Fruit fly (Drosophila melanogaster) whole organism, wandering third instar larva: Measurements from ENCODE around the gene Osbp.

Experiments used
- CG9705 ChIP-seq: fragments of 200-800 bp; sonication (Bioruptor generic); optimal IDR thresholded peaks from 2 replicates; lab custom pipeline; 2018; ENCODE audit warnings: missing biosample characterization, mild to moderate bottlenecking, missing genetic modification characterization
- CrebA ChIP-seq: fragments of 200-800 bp; sonication (Bioruptor generic); optimal IDR thresholded peaks from 2 replicates; lab custom pipeline; 2016; ENCODE audit warnings: missing biosample characterization, mild to moderate bottlenecking, missing genetic modification characterization, borderline replicate concordance
- Dif ChIP-seq: fragments of 200-275, 200-300 bp; sonication (Bioruptor generic); optimal IDR thresholded peaks from 2 replicates; lab custom pipeline; 2018; ENCODE audit warnings: missing biosample characterization, missing genetic modification characterization; ENCODE audit not compliant: partially characterized antibody
- HLH106 ChIP-seq: fragments of 200-800 bp; optimal IDR thresholded peaks from 3 replicates; lab custom pipeline; 2019; ENCODE audit warnings: missing biosample characterization, mild to moderate bottlenecking, missing genetic modification characterization, moderate library complexity
- Hr83 ChIP-seq: fragments of 200-300 bp; sonication (Bioruptor generic); optimal IDR thresholded peaks from 2 replicates; lab custom pipeline; 2016; ENCODE audit warnings: missing biosample characterization, mild to moderate bottlenecking, missing genetic modification characterization, moderate library complexity; ENCODE audit not compliant: poor library complexity, severe bottlenecking
- Jra ChIP-seq: sonication (Bioruptor generic); optimal IDR thresholded peaks from 2 replicates; lab custom pipeline; 2016; ENCODE audit warnings: missing biosample characterization, missing genetic modification characterization
- Mio ChIP-seq: sonication (Bioruptor generic); optimal IDR thresholded peaks from 2 replicates; lab custom pipeline; 2016; ENCODE audit warnings: missing biosample characterization, missing genetic modification characterization
- Myc ChIP-seq: fragments of >200 bp; optimal IDR thresholded peaks from 2 replicates; lab custom pipeline; 2017
- N ChIP-seq: fragments of >200 bp; optimal IDR thresholded peaks from 2 replicates; lab custom pipeline; 2018; ENCODE audit warnings: missing biosample characterization, missing external identifiers, missing genetic modification characterization
- OdsH ChIP-seq: fragments of 200-800 bp; sonication (Bioruptor generic); optimal IDR thresholded peaks from 2 replicates; lab custom pipeline; 2016; ENCODE audit warnings: missing biosample characterization, mild to moderate bottlenecking, missing genetic modification characterization
- Rel ChIP-seq, 2 experiments: fragments of 200-800 bp; sonication (Bioruptor generic) in 1 of 2; optimal IDR thresholded peaks; 2 replicates in 1 of 2; 3 replicates in 1 of 2; lab custom pipeline; 2016 to 2019; ENCODE audit warnings: mild to moderate bottlenecking in 2 of 2, missing biosample characterization in 2 of 2, missing genetic modification characterization in 2 of 2, moderate library complexity in 1 of 2
- Sp1 ChIP-seq: fragments of 200-800 bp; sonication (Bioruptor generic); optimal IDR thresholded peaks from 3 replicates; lab custom pipeline; 2019; ENCODE audit warnings: missing biosample characterization, mild to moderate bottlenecking, missing genetic modification characterization, moderate library complexity
- Vsx2 ChIP-seq: fragments of 200-300, 225-300 bp; sonication (Bioruptor generic); optimal IDR thresholded peaks from 2 replicates; lab custom pipeline; 2018; ENCODE audit warnings: missing biosample characterization, missing genetic modification characterization; ENCODE audit not compliant: partially characterized antibody
- br ChIP-seq: fragments of 200-800 bp; sonication (Bioruptor generic); optimal IDR thresholded peaks from 2 replicates; lab custom pipeline; 2016; ENCODE audit warnings: missing biosample characterization, missing genetic modification characterization
- brk ChIP-seq: fragments of 200-800 bp; sonication (Bioruptor generic); optimal IDR thresholded peaks from 2 replicates; lab custom pipeline; 2016; ENCODE audit warnings: missing biosample characterization, mild to moderate bottlenecking, missing genetic modification characterization
- dl ChIP-seq, 2 experiments: fragments of 175-275, 200-275 bp in 1 of 2; fragments of 200-275 bp in 1 of 2; sonication (Bioruptor generic); optimal IDR thresholded peaks; lab custom pipeline; 2018; ENCODE audit warnings: mild to moderate bottlenecking in 2 of 2, missing biosample characterization in 2 of 2, missing genetic modification characterization in 2 of 2, moderate library complexity in 2 of 2; ENCODE audit not compliant: partially characterized antibody in 2 of 2, insufficient read depth in 1 of 2
- dmrt93B ChIP-seq: fragments of 200-800 bp; sonication (Bioruptor generic); optimal IDR thresholded peaks from 2 replicates; lab custom pipeline; 2018; ENCODE audit warnings: missing biosample characterization, mild to moderate bottlenecking, missing genetic modification characterization
- dsf ChIP-seq: sonication (Bioruptor generic); optimal IDR thresholded peaks from 2 replicates; lab custom pipeline; 2016; ENCODE audit warnings: missing biosample characterization, missing genetic modification characterization, borderline replicate concordance
- ey ChIP-seq: fragments of 200-800 bp; sonication (Bioruptor generic); optimal IDR thresholded peaks from 2 replicates; lab custom pipeline; 2016; ENCODE audit warnings: missing biosample characterization, missing genetic modification characterization
- foxo ChIP-seq, 2 experiments: fragments of 200-800 bp; sonication (Bioruptor generic); optimal IDR thresholded peaks; 2 replicates in 1 of 2; 3 replicates in 1 of 2; lab custom pipeline; 2016 to 2017; ENCODE audit warnings: missing biosample characterization in 2 of 2, missing genetic modification characterization in 2 of 2
- fru ChIP-seq: fragments of 200-800 bp; sonication (Bioruptor generic); optimal IDR thresholded peaks from 3 replicates; lab custom pipeline; 2016; ENCODE audit warnings: missing biosample characterization, mild to moderate bottlenecking, missing genetic modification characterization
- h ChIP-seq: fragments of 200-800 bp; sonication (Bioruptor generic); optimal IDR thresholded peaks from 3 replicates; lab custom pipeline; 2016; ENCODE audit warnings: missing biosample characterization, mild to moderate bottlenecking, missing genetic modification characterization
- lola ChIP-seq: fragments of >200 bp; optimal IDR thresholded peaks from 2 replicates; lab custom pipeline; 2017; ENCODE audit warnings: missing biosample characterization, missing genetic modification characterization
- pan ChIP-seq: fragments of >200 bp; optimal IDR thresholded peaks from 2 replicates; lab custom pipeline; 2017
- psq ChIP-seq: fragments of 200-800 bp; sonication (Bioruptor generic); optimal IDR thresholded peaks from 3 replicates; lab custom pipeline; 2017; ENCODE audit warnings: missing biosample characterization, mild to moderate bottlenecking, missing genetic modification characterization, moderate library complexity
- rgr ChIP-seq: fragments of 200-800 bp; sonication (Bioruptor generic); optimal IDR thresholded peaks from 3 replicates; lab custom pipeline; 2016; ENCODE audit warnings: missing biosample characterization, mild to moderate bottlenecking, missing genetic modification characterization
- sage ChIP-seq: fragments of 200-800 bp; sonication (Bioruptor generic); optimal IDR thresholded peaks from 2 replicates; lab custom pipeline; 2016; ENCODE audit warnings: missing biosample characterization, mild to moderate bottlenecking, missing genetic modification characterization
- sv ChIP-seq: fragments of 200-800 bp; sonication (Bioruptor generic); optimal IDR thresholded peaks from 3 replicates; lab custom pipeline; 2016; ENCODE audit warnings: missing biosample characterization, missing genetic modification characterization
- tai ChIP-seq: sonication (Bioruptor generic); optimal IDR thresholded peaks from 2 replicates; lab custom pipeline; 2016; ENCODE audit warnings: missing biosample characterization, missing genetic modification characterization
- woc ChIP-seq: sonication (Bioruptor generic); optimal IDR thresholded peaks from 2 replicates; lab custom pipeline; 2016; ENCODE audit warnings: missing biosample characterization, mild to moderate bottlenecking, missing genetic modification characterization

The Osbp gene

DNA sequence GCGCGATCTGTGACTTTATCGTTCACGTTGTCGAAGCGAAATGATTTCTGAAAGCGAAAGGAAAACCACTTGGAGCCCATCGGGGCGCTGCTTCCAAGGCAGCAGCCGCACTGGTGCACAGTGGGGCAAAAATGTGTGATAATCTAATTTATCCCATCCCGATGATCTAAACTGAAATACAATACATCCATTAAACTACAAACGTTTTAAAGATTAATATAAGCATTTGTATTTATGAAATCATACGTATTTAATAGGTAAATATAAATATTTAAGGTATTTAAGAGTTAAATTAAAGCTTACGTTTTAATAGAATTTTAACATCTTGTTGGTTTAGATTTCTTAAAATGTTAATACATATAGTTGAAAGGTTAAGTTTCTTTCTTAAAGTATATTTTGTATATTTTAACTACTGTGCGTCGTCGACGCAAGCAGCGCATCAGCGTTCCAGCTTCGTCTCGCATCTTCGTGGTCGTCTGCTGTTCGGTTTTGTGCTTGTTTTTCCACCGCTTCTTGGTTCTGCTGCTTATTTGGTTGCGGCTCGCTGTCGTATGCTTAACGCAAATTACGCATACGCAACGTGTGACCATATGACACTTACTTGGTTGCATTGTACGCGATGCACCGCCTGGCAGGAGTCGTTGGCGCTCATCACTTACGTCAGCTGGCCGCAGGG lies 31.9 kb downstream of the Osbp start, which contains the start of gene CG13643:
Gene CG13643 (minus strand): TSS at position 46 of the 676 bp plus-strand sequence.
- TF ChIP-seq dmrt93B (no peak), psq (GFP tag; lab: Kevin White, UChicago) (no peak), CG9705 (GFP tag; lab: Kevin White, UChicago) (no peak), tai (GFP tag; lab: Kevin White, UChicago) (no peak), sv (GFP tag; lab: Kevin White, UChicago) (no peak), Mio (GFP tag; lab: Kevin White, UChicago) (no peak), N (GFP tag; lab: Kevin White, UChicago) (no peak), HLH106 (no peak)

DNA sequence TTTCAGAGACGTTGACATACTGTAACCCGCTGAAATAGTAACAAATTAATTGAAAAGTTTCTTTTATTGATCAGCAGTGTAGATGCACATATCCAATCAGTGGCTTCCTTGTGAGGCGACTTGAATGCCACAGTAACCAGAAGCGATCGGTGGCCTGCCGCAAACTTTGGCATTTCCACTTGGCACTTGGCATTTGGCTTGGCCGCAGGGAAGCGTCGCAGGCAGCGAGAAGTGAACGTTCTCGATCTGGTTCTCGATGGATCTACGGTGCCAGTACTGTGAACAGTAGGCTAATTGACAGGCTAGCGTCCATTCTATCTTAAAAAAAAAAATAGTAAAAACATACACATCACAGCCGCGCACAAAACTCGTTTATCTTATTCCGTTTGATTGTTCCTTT lies 37.2 kb downstream of the Osbp start, which contains the start of gene CG10845:
Gene CG10845 (plus strand): TSS at position 301 of the 400 bp plus-strand sequence.
- TF ChIP-seq Rel (GFP tag; optimal IDR thresholded peaks at IDR 0.05; lab: Kevin White, UChicago) (no peak), Rel (tag; optimal IDR thresholded peaks at IDR 0.05; lab: Kevin White, UChicago) (no peak), dsf (GFP tag; lab: Kevin White, UChicago) (no peak), Mio (GFP tag; lab: Kevin White, UChicago) (no peak), CrebA (GFP tag; lab: Kevin White, UChicago) (no peak)

DNA sequence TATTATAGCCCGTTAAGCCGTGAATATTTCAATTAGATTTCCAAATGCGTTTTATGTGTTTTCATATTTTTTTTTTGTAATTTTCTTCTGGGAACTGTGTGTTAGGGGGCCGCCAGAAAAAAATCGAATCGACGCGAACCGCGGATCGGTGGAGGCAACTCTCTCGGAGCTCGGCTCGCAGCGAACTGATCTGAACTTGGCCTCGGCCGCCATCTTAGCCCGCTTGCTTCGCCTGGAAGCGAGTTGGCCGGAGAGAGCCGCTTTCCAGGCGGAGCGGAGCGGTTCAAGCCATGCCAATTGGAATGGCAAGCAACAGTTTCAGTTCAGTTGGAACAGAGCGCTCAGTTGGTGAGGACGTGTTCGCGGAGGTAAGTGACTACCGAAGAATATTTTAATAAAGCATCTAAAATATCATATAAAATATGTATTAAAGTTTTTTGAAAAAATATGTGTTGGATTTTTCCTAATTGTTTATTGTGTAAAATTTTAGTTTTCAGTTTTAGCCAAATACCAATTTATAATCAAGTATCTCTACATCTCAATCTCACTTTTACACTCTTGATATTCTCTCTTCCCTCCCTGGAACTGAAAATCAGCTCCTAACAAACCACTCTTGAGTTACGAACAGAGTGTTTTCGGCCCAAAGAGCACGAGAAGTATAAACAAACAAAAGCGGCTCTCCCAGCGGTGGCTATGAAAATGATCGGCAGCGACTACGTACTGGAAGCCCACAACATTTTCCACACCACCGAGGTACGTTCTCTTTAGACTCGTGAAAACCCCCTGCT lies 43.4 kb downstream of the Osbp start, which contains the start of the genes CG31121 and CG11069:
Gene CG31121 (minus strand): TSS at position 187 of the 788 bp plus-strand sequence.
Gene CG11069 (plus strand): TSS at position 324 of the 788 bp plus-strand sequence.
- TF ChIP-seq lola (GFP tag; lab: Kevin White, UChicago) = no peak
- TF ChIP-seq CrebA (GFP tag; lab: Kevin White, UChicago) = peak; percentile 33
- peak in 1 of 2 experiments; percentile 49 for TF ChIP-seq dl (GFP tag; optimal IDR thresholded peaks at IDR 0.05; lab: Kevin White, UChicago; ENCODE audit: insufficient read depth in 1 of 2, partially characterized antibody in 2 of 2)
- peak; percentile 13 for TF ChIP-seq Vsx2 (GFP tag; lab: Kevin White, UChicago)
- peak; percentile 74 for TF ChIP-seq Dif (GFP tag; lab: Kevin White, UChicago)
- no peak for TF ChIP-seq fru (GFP tag; lab: Kevin White, UChicago)
- TF ChIP-seq pan (lab: Kevin White, UChicago) = no peak
- TF ChIP-seq, all 38 proteins: peak for 4

DNA sequence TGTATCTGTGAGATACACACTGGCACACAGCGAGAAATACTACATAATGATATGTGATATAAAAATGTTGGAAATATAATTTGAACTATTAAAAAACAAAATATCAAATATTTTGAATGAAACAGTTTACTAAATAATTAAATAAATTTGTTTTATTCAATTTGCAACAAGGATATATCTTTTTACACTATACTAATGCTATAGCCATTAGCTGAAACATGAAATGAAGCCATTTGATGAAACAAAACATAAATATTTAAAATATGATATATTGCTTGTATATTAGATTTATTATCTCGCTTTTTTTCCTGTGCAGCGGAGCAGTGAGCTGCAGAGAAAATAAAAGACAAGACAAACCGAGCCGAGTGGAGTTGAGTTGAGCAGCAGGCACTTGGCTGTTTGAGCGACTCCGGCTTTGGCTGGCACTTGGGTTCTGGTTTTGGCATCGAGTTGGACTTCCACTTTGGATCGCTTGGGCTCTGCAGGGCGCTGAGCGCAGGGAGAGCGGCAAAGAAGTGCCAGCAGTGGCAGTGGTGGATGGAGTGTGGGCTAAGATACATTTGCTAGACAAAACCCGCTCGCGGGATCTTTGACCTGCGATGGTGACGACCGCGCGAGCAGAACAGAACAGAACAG lies 44.6 kb downstream of the Osbp start:
- peak; percentile 82 for TF ChIP-seq fru (GFP tag; lab: Kevin White, UChicago)
- TF ChIP-seq ey = peak; percentile 35
- TF ChIP-seq sv (GFP tag; lab: Kevin White, UChicago) = peak; percentile 44
- TF ChIP-seq psq (GFP tag; lab: Kevin White, UChicago) = peak; percentile 87
- TF ChIP-seq dmrt93B = peak; percentile 66
- no peak for TF ChIP-seq brk (GFP tag; lab: Kevin White, UChicago)
- TF ChIP-seq foxo (GFP tag; optimal IDR thresholded peaks at IDR 0.05; lab: Kevin White, UChicago) = peak in 1 of 2 experiments; percentile 88
- peak; percentile 11 for TF ChIP-seq br (GFP tag; lab: Kevin White, UChicago)
- peak; percentile 16 for TF ChIP-seq dsf (GFP tag; lab: Kevin White, UChicago)
- TF ChIP-seq CG9705 (GFP tag; lab: Kevin White, UChicago) = peak; percentile 43
- TF ChIP-seq HLH106 = peak; percentile 91
- peak; percentile 94 for TF ChIP-seq Sp1 (GFP tag; lab: Kevin White, UChicago)
- TF ChIP-seq N (GFP tag; lab: Kevin White, UChicago) = no peak
- TF ChIP-seq CrebA (GFP tag; lab: Kevin White, UChicago) = peak; percentile 9
- TF ChIP-seq OdsH = peak; percentile 89
- TF ChIP-seq rgr (GFP tag; lab: Kevin White, UChicago) = peak; percentile 77
- TF ChIP-seq Jra = peak; percentile 14
- TF ChIP-seq dl (GFP tag; optimal IDR thresholded peaks at IDR 0.05; lab: Kevin White, UChicago; ENCODE audit: insufficient read depth in 1 of 2, partially characterized antibody in 2 of 2) = no peak
- peak; percentile 73 for TF ChIP-seq h (GFP tag; lab: Kevin White, UChicago)
- no peak for TF ChIP-seq lola (GFP tag; lab: Kevin White, UChicago)
- no peak for TF ChIP-seq Mio (GFP tag; lab: Kevin White, UChicago)
- peak; percentile 0 for TF ChIP-seq Vsx2 (GFP tag; lab: Kevin White, UChicago)
- TF ChIP-seq woc (GFP tag; lab: Kevin White, UChicago) = peak; percentile 37
- TF ChIP-seq sage = peak; percentile 2
- no peak for TF ChIP-seq Myc (lab: Kevin White, UChicago)
- peak; percentile 48 for TF ChIP-seq Rel (GFP tag; optimal IDR thresholded peaks at IDR 0.05; lab: Kevin White, UChicago)
- TF ChIP-seq Rel (tag; optimal IDR thresholded peaks at IDR 0.05; lab: Kevin White, UChicago) = peak; percentile 39
- no peak for TF ChIP-seq Hr83 (GFP tag; lab: Kevin White, UChicago)
